Worm (Caenorhabditis elegans) whole organism, midembryonic: Measurements from ENCODE around the gene C02E7.8.

Experiments used
- T22C8.4 ChIP-seq: fragments of 200-800 bp; sonication (Bioruptor generic); IDR thresholded peaks from 2 replicates; pipeline ENCODE4 v1.3.6; 2022; ENCODE audit warnings: missing genetic modification characterization, missing compliant biosample characterization
- cog-1 ChIP-seq: sonication (generic microtip); optimal IDR thresholded peaks from 2 replicates; lab custom pipeline; 2016; ENCODE audit warnings: missing genetic modification characterization, missing compliant biosample characterization
- flt-1 ChIP-seq: fragments of 200-800 bp; sonication (Bioruptor generic); IDR thresholded peaks from 2 replicates; pipeline ENCODE4 v1.3.6; 2022; ENCODE audit warnings: missing genetic modification characterization, missing compliant biosample characterization
- klf-2 ChIP-seq: fragments of 200-800 bp; sonication (Bioruptor generic); conservative IDR thresholded peaks from 2 replicates; pipeline ENCODE4 v1.3.6; 2022; ENCODE audit warnings: missing genetic modification reagents, missing genetic modification characterization, missing compliant biosample characterization
- med-1 ChIP-seq: sonication (generic microtip); optimal IDR thresholded peaks from 2 replicates; lab custom pipeline; 2017; ENCODE audit warnings: missing genetic modification characterization, mild to moderate bottlenecking, missing compliant biosample characterization, antibody characterized with exemption, missing genetic modification reagents; ENCODE audit not compliant: insufficient read depth
- ref-1 ChIP-seq: fragments of 200-800 bp; sonication (Bioruptor generic); conservative IDR thresholded peaks from 2 replicates; pipeline ENCODE4 v1.3.6; 2022; ENCODE audit warnings: missing genetic modification reagents, missing genetic modification characterization, missing compliant biosample characterization

DNA sequence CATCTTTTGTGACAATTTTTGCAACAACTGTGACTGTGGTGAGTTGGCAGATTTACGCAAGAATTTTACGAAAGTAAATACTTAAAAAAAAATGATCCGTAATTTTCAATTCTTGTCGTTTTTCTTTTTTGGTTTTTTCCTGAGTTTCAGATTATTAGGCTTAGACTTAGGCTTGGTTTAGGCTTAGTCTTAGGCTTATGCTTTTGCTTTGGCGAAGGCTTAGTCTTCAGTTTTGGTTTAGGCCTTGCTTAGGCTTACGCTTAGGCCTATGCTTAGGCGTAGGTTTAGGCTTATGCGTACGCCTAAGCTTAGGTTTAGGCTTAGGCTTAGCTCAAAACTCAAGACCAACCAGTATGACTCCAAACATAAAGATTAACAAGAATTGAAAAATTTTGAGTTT, 37.0 kb upstream of the C02E7.8 start:
- no peak for TF ChIP-seq ref-1 (GFP tag; lab: Robert Waterston, UW)
- TF ChIP-seq T22C8.4 (GFP tag; lab: Robert Waterston, UW), result no peak
- TF ChIP-seq klf-2, result no peak
- no peak for TF ChIP-seq cog-1 (tag; lab: Kevin White, UChicago)
- TF ChIP-seq med-1 (GFP tag; lab: Kevin White, UChicago), result no peak
- TF ChIP-seq flt-1 (GFP tag; lab: Robert Waterston, UW), result no peak
